Fruit fly (Drosophila melanogaster): Measurements from ENCODE around the gene CG43373.

The CG43373 gene

dm6 chr3L:16533932-16534331 is 9.2 kb downstream of the CG43373 start (continued):
- TF ChIP-seq Rx (GFP tag; IDR thresholded peaks at IDR 0.05): peak; percentile 40; the same call in 1 of the 2 replicates
- no peak for TF ChIP-seq da (GFP tag; optimal IDR thresholded peaks at IDR 0.05)
- peak in 1 of 2 experiments; percentile 90 for TF ChIP-seq eve (GFP tag; optimal IDR thresholded peaks at IDR 0.05)
- TF ChIP-seq CG4707 (GFP tag; optimal IDR thresholded peaks at IDR 0.05): peak; percentile 26
- peak; percentile 70 for TF ChIP-seq scrt (GFP tag; optimal IDR thresholded peaks at IDR 0.05)
- no peak for TF ChIP-seq zfh1 (GFP tag; IDR thresholded peaks at IDR 0.05)
- TF ChIP-seq CG4404 (GFP tag; IDR thresholded peaks at IDR 0.05): peak; percentile 41; the same call in 1 of the 2 replicates
- TF ChIP-seq CG15011 (GFP tag; optimal IDR thresholded peaks at IDR 0.05): peak; percentile 72
- TF ChIP-seq vfl (GFP tag; optimal IDR thresholded peaks at IDR 0.05): peak; percentile 54
- peak; percentile 76 for TF ChIP-seq zen (tag; optimal IDR thresholded peaks at IDR 0.05)
- no peak for TF ChIP-seq lbe (GFP tag; optimal IDR thresholded peaks at IDR 0.05)
- TF ChIP-seq jing (GFP tag; optimal IDR thresholded peaks at IDR 0.05): peak; percentile 60
- peak; percentile 15 for TF ChIP-seq CG3995 (GFP tag; optimal IDR thresholded peaks at IDR 0.05)
- TF ChIP-seq zfh2 (GFP tag; optimal IDR thresholded peaks at IDR 0.05): peak; percentile 47
- no peak for TF ChIP-seq amos (GFP tag; IDR thresholded peaks at IDR 0.05; ENCODE audit: partially characterized antibody)
- peak; percentile 88 for TF ChIP-seq CG7556 (GFP tag; optimal IDR thresholded peaks at IDR 0.05)
- peak; percentile 83 for TF ChIP-seq Atf6 (GFP tag; IDR thresholded peaks at IDR 0.05)
- peak; percentile 91 for TF ChIP-seq CG17361 (GFP tag; IDR thresholded peaks at IDR 0.05)
- TF ChIP-seq shn (GFP tag; optimal IDR thresholded peaks at IDR 0.05): peak; percentile 69
- TF ChIP-seq sens-2 (GFP tag; IDR thresholded peaks at IDR 0.05): no peak
- TF ChIP-seq BtbVII (GFP tag; optimal IDR thresholded peaks at IDR 0.05): peak; percentile 79
- peak; percentile 37 for TF ChIP-seq CG4617 (GFP tag; optimal IDR thresholded peaks at IDR 0.05; ENCODE audit: borderline replicate concordance)
- TF ChIP-seq CG7357 (GFP tag; IDR thresholded peaks at IDR 0.05): peak; percentile 64; the same call in 2 of the 3 replicates
- TF ChIP-seq CG13123 (GFP tag; optimal IDR thresholded peaks at IDR 0.05): peak; percentile 37
- TF ChIP-seq Sox100B (GFP tag; optimal IDR thresholded peaks at IDR 0.05): peak; percentile 87
- peak; percentile 23 for TF ChIP-seq Dad (GFP tag; optimal IDR thresholded peaks at IDR 0.05)
- TF ChIP-seq lmd (GFP tag; IDR thresholded peaks at IDR 0.05): peak; percentile 81
- TF ChIP-seq CG10462 (GFP tag; optimal IDR thresholded peaks at IDR 0.05): peak; percentile 67
- peak; percentile 65 for TF ChIP-seq CG6813 (GFP tag; optimal IDR thresholded peaks at IDR 0.05)
- peak; percentile 49 for TF ChIP-seq CG12942 (GFP tag; optimal IDR thresholded peaks at IDR 0.05)
- TF ChIP-seq org-1 (GFP tag; optimal IDR thresholded peaks at IDR 0.05): peak; percentile 73
- peak; percentile 79 for TF ChIP-seq Abd-B (GFP tag; optimal IDR thresholded peaks at IDR 0.05)
- TF ChIP-seq Doc3 (GFP tag; IDR thresholded peaks at IDR 0.05; ENCODE audit: partially characterized antibody): no peak
- peak; percentile 81 for TF ChIP-seq twi (tag; optimal IDR thresholded peaks at IDR 0.05)
- TF ChIP-seq zf30C (GFP tag; optimal IDR thresholded peaks at IDR 0.05): peak; percentile 48
- TF ChIP-seq tin (GFP tag; optimal IDR thresholded peaks at IDR 0.05): peak; percentile 79
- TF ChIP-seq vnd (GFP tag; IDR thresholded peaks at IDR 0.05; ENCODE audit: partially characterized antibody): no peak
- TF ChIP-seq mirr (GFP tag; optimal IDR thresholded peaks at IDR 0.05): no peak
- TF ChIP-seq Mrtf (GFP tag; IDR thresholded peaks at IDR 0.05): no peak; the same call in 2 of the 3 replicates
- no peak for TF ChIP-seq jigr1 (GFP tag; IDR thresholded peaks at IDR 0.05)
- TF ChIP-seq CG8924 (tag; optimal IDR thresholded peaks at IDR 0.05): peak; percentile 87
- peak; percentile 59 for TF ChIP-seq kay (GFP tag; optimal IDR thresholded peaks at IDR 0.05)
- peak; percentile 65 for TF ChIP-seq CG6654 (GFP tag; optimal IDR thresholded peaks at IDR 0.05)
- peak; percentile 49 for TF ChIP-seq ems (GFP tag; optimal IDR thresholded peaks at IDR 0.05)
- TF ChIP-seq CG3838 (GFP tag; optimal IDR thresholded peaks at IDR 0.05): peak; percentile 18
- no peak for TF ChIP-seq fd102C (GFP tag; optimal IDR thresholded peaks at IDR 0.05)
- TF ChIP-seq chinmo (GFP tag; IDR thresholded peaks at IDR 0.05; ENCODE audit: partially characterized antibody): no peak
- TF ChIP-seq jumu (GFP tag; optimal IDR thresholded peaks at IDR 0.05): peak; percentile 67
- peak; percentile 77 for TF ChIP-seq CG5245 (GFP tag; optimal IDR thresholded peaks at IDR 0.05)
- no peak for TF ChIP-seq Optix (GFP tag; IDR thresholded peaks at IDR 0.05)
- TF ChIP-seq Pdp1 (GFP tag; optimal IDR thresholded peaks at IDR 0.05): peak in 1 of 2 experiments; percentile 67
